Fruit fly (Drosophila melanogaster): ENCODE measurements around the gene RpL3.
A peak's percentile ranks its signal among the peaks of the same experiment; 100 is the strongest.

The RpL3 gene

dm6 chr3R:11178300-11178699, 43.4 kb upstream of the RpL3 start:
- TF ChIP-seq CG8301 (tag; optimal IDR thresholded peaks at IDR 0.05) (no peak), Pif1A (GFP tag; optimal IDR thresholded peaks at IDR 0.05) (no peak), Snoo (tag; optimal IDR thresholded peaks at IDR 0.05) (no peak), D1 (tag; optimal IDR thresholded peaks at IDR 0.05) (no peak), CG17806 (tag; optimal IDR thresholded peaks at IDR 0.05) (no peak), EcR (GFP tag; optimal IDR thresholded peaks at IDR 0.05) (no peak), rn (GFP tag; IDR thresholded peaks at IDR 0.05) (no peak), CG13204 (GFP tag; optimal IDR thresholded peaks at IDR 0.05) (no peak), Ets98B (GFP tag; IDR thresholded peaks at IDR 0.05) (no peak), fd96Ca (GFP tag; IDR thresholded peaks at IDR 0.05) (no peak), CG12605 (GFP tag; IDR thresholded peaks at IDR 0.05) (no peak), CG15710 (tag; optimal IDR thresholded peaks at IDR 0.05) (no peak), CG9948 (tag; optimal IDR thresholded peaks at IDR 0.05) (no peak), CG8159 (tag; optimal IDR thresholded peaks at IDR 0.05) (no peak), Pif1B (GFP tag; optimal IDR thresholded peaks at IDR 0.05) (no peak), CG4496 (GFP tag; IDR thresholded peaks at IDR 0.05) (no peak)

DNA sequence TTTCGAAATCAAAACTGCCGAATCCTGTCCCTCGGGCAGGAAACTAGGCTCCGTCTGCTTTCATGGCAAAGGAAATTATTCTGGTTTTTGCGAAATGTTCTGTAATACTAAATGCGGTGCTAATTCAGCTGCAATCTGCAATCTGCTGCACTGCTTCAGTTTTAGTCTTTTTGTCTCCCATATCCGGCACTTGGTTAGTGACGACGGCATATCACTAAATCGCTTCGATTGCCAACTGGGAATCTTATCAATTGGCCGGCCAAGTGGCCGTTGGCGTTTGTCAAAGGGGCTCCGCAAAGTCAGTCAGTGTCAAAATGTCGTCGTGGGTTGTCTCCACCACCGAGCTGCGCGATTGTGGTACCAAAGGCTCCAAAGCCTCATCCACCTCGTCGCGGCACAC, 25.9 kb upstream of the RpL3 start, which contains the start of gene CG18577:
CG18577 (plus strand) TSS at position 301 of the 400 bp plus-strand sequence.
- TF ChIP-seq CG17806 (tag; optimal IDR thresholded peaks at IDR 0.05) (no peak), Snoo (tag; optimal IDR thresholded peaks at IDR 0.05) (no peak), CG34367 (tag; optimal IDR thresholded peaks at IDR 0.05) (no peak), CG8301 (tag; optimal IDR thresholded peaks at IDR 0.05) (no peak), CG12605 (GFP tag; IDR thresholded peaks at IDR 0.05) (no peak), fd96Ca (GFP tag; IDR thresholded peaks at IDR 0.05) (no peak), Pif1A (GFP tag; optimal IDR thresholded peaks at IDR 0.05) (no peak), rn (GFP tag; IDR thresholded peaks at IDR 0.05) (no peak), CG4496 (GFP tag; IDR thresholded peaks at IDR 0.05) (no peak), CG14655 (GFP tag; optimal IDR thresholded peaks at IDR 0.05) (no peak), D1 (tag; optimal IDR thresholded peaks at IDR 0.05) (no peak), CG15710 (tag; optimal IDR thresholded peaks at IDR 0.05) (no peak), CG9948 (tag; optimal IDR thresholded peaks at IDR 0.05) (no peak), Pif1B (GFP tag; optimal IDR thresholded peaks at IDR 0.05) (no peak), CG13204 (GFP tag; optimal IDR thresholded peaks at IDR 0.05) (no peak)

- peak; percentile 93 for TF ChIP-seq Pif1B (GFP tag; optimal IDR thresholded peaks at IDR 0.05)
- TF ChIP-seq fd96Ca (GFP tag; IDR thresholded peaks at IDR 0.05), result no peak
- peak; percentile 44 for TF ChIP-seq Pif1A (GFP tag; optimal IDR thresholded peaks at IDR 0.05)
- TF ChIP-seq CG15710 (tag; optimal IDR thresholded peaks at IDR 0.05), result peak; percentile 99
- TF ChIP-seq CG32121 (GFP tag; IDR thresholded peaks at IDR 0.05), result peak; percentile 99
- TF ChIP-seq CG8301 (tag; optimal IDR thresholded peaks at IDR 0.05), result peak; percentile 99
- peak; percentile 99 for TF ChIP-seq D1 (tag; optimal IDR thresholded peaks at IDR 0.05)
- TF ChIP-seq Ets98B (GFP tag; IDR thresholded peaks at IDR 0.05), result peak; percentile 95
- peak; percentile 97 for TF ChIP-seq EcR (GFP tag; optimal IDR thresholded peaks at IDR 0.05)
- peak; percentile 97 for TF ChIP-seq rn (GFP tag; IDR thresholded peaks at IDR 0.05)
- peak; percentile 100 for TF ChIP-seq CG14655 (GFP tag; optimal IDR thresholded peaks at IDR 0.05)
- peak; percentile 96 for TF ChIP-seq CG34367 (tag; optimal IDR thresholded peaks at IDR 0.05)
- TF ChIP-seq CG9948 (tag; optimal IDR thresholded peaks at IDR 0.05), result peak; percentile 100
- peak; percentile 89 for TF ChIP-seq gl (tag; optimal IDR thresholded peaks at IDR 0.05)
- TF ChIP-seq Snoo (tag; optimal IDR thresholded peaks at IDR 0.05), result peak; percentile 99
- peak; percentile 98 for TF ChIP-seq CG17806 (tag; optimal IDR thresholded peaks at IDR 0.05)
- peak; percentile 99 for TF ChIP-seq CG8159 (tag; optimal IDR thresholded peaks at IDR 0.05)
- peak; percentile 94 for TF ChIP-seq CG12605 (GFP tag; IDR thresholded peaks at IDR 0.05)
- TF ChIP-seq CG10348 (GFP tag; IDR thresholded peaks at IDR 0.05), result peak; percentile 97
- TF ChIP-seq CG4496 (GFP tag; IDR thresholded peaks at IDR 0.05), result peak; percentile 97
- TF ChIP-seq CG13204 (GFP tag; optimal IDR thresholded peaks at IDR 0.05), result peak; percentile 86
Observed at dm6 chr3R:11196648-11197388, 24.9 kb upstream of the RpL3 start.

dm6 chr3R:11197389-11197716, 24.3 kb upstream of the RpL3 start, which contains the start of gene cu:
cu (plus strand) TSS chr3R:11197592.
- TF ChIP-seq EcR (GFP tag; optimal IDR thresholded peaks at IDR 0.05) (no peak), fd96Ca (GFP tag; IDR thresholded peaks at IDR 0.05) (peak; percentile 93)

dm6 chr3R:11198062-11198472, 23.6 kb upstream of the RpL3 start:
- TF ChIP-seq D1 (tag; optimal IDR thresholded peaks at IDR 0.05) (no peak), CG4496 (GFP tag; IDR thresholded peaks at IDR 0.05) (0 out of 3 replicates have a peak, but pooled peaks have one; percentile 11), Ets98B (GFP tag; IDR thresholded peaks at IDR 0.05) (no peak), CG32121 (GFP tag; IDR thresholded peaks at IDR 0.05) (0 out of 2 replicates have a peak, but pooled peaks have one; percentile 14), CG8301 (tag; optimal IDR thresholded peaks at IDR 0.05) (no peak), Pif1B (GFP tag; optimal IDR thresholded peaks at IDR 0.05) (no peak), fd96Ca (GFP tag; IDR thresholded peaks at IDR 0.05) (peak; percentile 47; the same call in 1 of the 3 replicates), Snoo (tag; optimal IDR thresholded peaks at IDR 0.05) (no peak), CG12605 (GFP tag; IDR thresholded peaks at IDR 0.05) (0 out of 2 replicates have a peak, but pooled peaks have one; percentile 35), CG14655 (GFP tag; optimal IDR thresholded peaks at IDR 0.05) (no peak), CG8159 (tag; optimal IDR thresholded peaks at IDR 0.05) (no peak), CG9948 (tag; optimal IDR thresholded peaks at IDR 0.05) (no peak), EcR (GFP tag; optimal IDR thresholded peaks at IDR 0.05) (no peak), rn (GFP tag; IDR thresholded peaks at IDR 0.05) (no peak), CG15710 (tag; optimal IDR thresholded peaks at IDR 0.05) (no peak), CG10348 (GFP tag; IDR thresholded peaks at IDR 0.05) (no peak), gl (tag; optimal IDR thresholded peaks at IDR 0.05) (no peak), CG17806 (tag; optimal IDR thresholded peaks at IDR 0.05) (no peak), CG34367 (tag; optimal IDR thresholded peaks at IDR 0.05) (no peak), Pif1A (GFP tag; optimal IDR thresholded peaks at IDR 0.05) (no peak), CG13204 (GFP tag; optimal IDR thresholded peaks at IDR 0.05) (no peak)

All from whole organism, pupa.